Worm (Caenorhabditis elegans) whole organism, young adult: ENCODE results near the gene pigx-1.

ENCODE experiments used
- B0035.1 ChIP-seq: sonication (generic microtip); optimal IDR thresholded peaks from 2 replicates; lab custom pipeline; 2016; ENCODE audit warnings: missing genetic modification characterization, mild to moderate bottlenecking, missing compliant biosample characterization, missing genotype, missing genetic modification reagents
- B0261.1 ChIP-seq: sonication (generic microtip); optimal IDR thresholded peaks from 2 replicates; lab custom pipeline; 2016; ENCODE audit warnings: mild to moderate bottlenecking, missing genetic modification characterization, moderate library complexity, missing compliant biosample characterization
- F10E7.11 ChIP-seq: sonication (generic microtip); optimal IDR thresholded peaks from 2 replicates; lab custom pipeline; 2017; ENCODE audit warnings: mild to moderate bottlenecking, missing genetic modification characterization, moderate library complexity, missing compliant biosample characterization
- F22D6.2 ChIP-seq: sonication (generic microtip); optimal IDR thresholded peaks from 2 replicates; lab custom pipeline; 2016; ENCODE audit warnings: mild to moderate bottlenecking, missing genetic modification characterization, missing compliant biosample characterization
- F33H1.4 ChIP-seq: fragments of 200-800 bp; sonication (Bioruptor generic); IDR thresholded peaks from 2 replicates; pipeline ENCODE4 v1.3.6; 2022; ENCODE audit warnings: missing genetic modification reagents, missing genetic modification characterization, missing compliant biosample characterization
- F37B4.10 ChIP-seq: fragments of 200-800 bp; sonication (Bioruptor generic); IDR thresholded peaks from 2 replicates; pipeline ENCODE4 v1.3.6; 2022; ENCODE audit warnings: missing genetic modification characterization, missing compliant biosample characterization
- F39B2.1 ChIP-seq: fragments of 200-800 bp; sonication (Bioruptor generic); IDR thresholded peaks from 2 replicates; pipeline ENCODE4 v1.3.6; 2022; ENCODE audit warnings: missing genetic modification reagents, missing genetic modification characterization, missing compliant biosample characterization
- T07F8.4 ChIP-seq: sonication (generic microtip); optimal IDR thresholded peaks from 2 replicates; lab custom pipeline; 2016; ENCODE audit warnings: mild to moderate bottlenecking, missing genetic modification characterization, moderate library complexity, missing compliant biosample characterization
- Y53G8AR.9 ChIP-seq: fragments of 200-800 bp; sonication (Bioruptor generic); conservative IDR thresholded peaks from 2 replicates; pipeline ENCODE4 v1.3.6; 2022; ENCODE audit warnings: missing genetic modification reagents, missing genetic modification characterization, missing compliant biosample characterization
- Y56A3A.18 ChIP-seq: fragments of 200-800 bp; sonication (Bioruptor generic); IDR thresholded peaks from 2 replicates; pipeline ENCODE4 v1.3.6; 2022; ENCODE audit warnings: missing genetic modification reagents, missing genetic modification characterization, missing compliant biosample characterization
- ZK185.1 ChIP-seq: sonication (generic microtip); optimal IDR thresholded peaks from 2 replicates; lab custom pipeline; 2016; ENCODE audit warnings: mild to moderate bottlenecking, missing genetic modification characterization, missing compliant biosample characterization; ENCODE audit not compliant: poor library complexity, severe bottlenecking
- ama-1 ChIP-seq, 3 experiments: fragments of 150-350 bp in 1 of 3; sonication (generic microtip) in 2 of 3; optimal IDR thresholded peaks; 2 replicates each; lab custom pipeline; 2014 to 2018; ENCODE audit warnings: missing biosample characterization in 2 of 3, missing genetic modification characterization in 2 of 3, missing genetic modification reagents in 2 of 3
- atf-7 ChIP-seq: sonication (generic microtip); optimal IDR thresholded peaks from 2 replicates; lab custom pipeline; 2017; ENCODE audit warnings: mild to moderate bottlenecking, missing genetic modification characterization, missing compliant biosample characterization
- attf-3 ChIP-seq: fragments of 200-800 bp; sonication (Bioruptor generic); conservative IDR thresholded peaks from 2 replicates; pipeline ENCODE4 v1.3.6; 2022; ENCODE audit warnings: missing genetic modification reagents, missing genetic modification characterization, missing compliant biosample characterization
- attf-6 ChIP-seq: fragments of 200-800 bp; sonication (Bioruptor generic); IDR thresholded peaks from 2 replicates; pipeline ENCODE4 v1.3.6; 2022; ENCODE audit warnings: missing genetic modification reagents, missing genetic modification characterization, missing compliant biosample characterization
- bed-2 ChIP-seq: fragments of 200-800 bp; sonication (Bioruptor generic); IDR thresholded peaks from 2 replicates; pipeline ENCODE4 v1.3.6; 2022; ENCODE audit warnings: missing genetic modification reagents, missing genetic modification characterization, missing compliant biosample characterization
- cebp-1 ChIP-seq, 2 experiments: fragments of 200-800 bp in 1 of 2; sonication (Bioruptor generic) in 1 of 2; sonication (generic microtip) in 1 of 2; IDR thresholded peaks in 1 of 2; optimal IDR thresholded peaks in 1 of 2; 2 replicates each; pipeline versions ENCODE4 v1.3.6 to Lab custom; 2017 to 2022; ENCODE audit warnings: missing compliant biosample characterization in 2 of 2, missing genetic modification characterization in 2 of 2, mild to moderate bottlenecking in 1 of 2, missing genetic modification reagents in 1 of 2, moderate library complexity in 1 of 2
- ceh-27 ChIP-seq: fragments of 200-800 bp; sonication (Bioruptor generic); optimal IDR thresholded peaks from 2 replicates; lab custom pipeline; 2018; ENCODE audit warnings: mild to moderate bottlenecking, missing genetic modification characterization, moderate library complexity, missing compliant biosample characterization
- ceh-40 ChIP-seq: fragments of 200-800 bp; sonication (Bioruptor generic); IDR thresholded peaks from 2 replicates; pipeline ENCODE4 v1.3.6; 2022; ENCODE audit warnings: missing genetic modification characterization, missing compliant biosample characterization
- ceh-58 ChIP-seq: fragments of 200-800 bp; sonication (Bioruptor generic); IDR thresholded peaks from 2 replicates; pipeline ENCODE4 v1.3.6; 2022; ENCODE audit warnings: missing genetic modification characterization, missing compliant biosample characterization
- ceh-79 ChIP-seq: sonication (generic microtip); optimal IDR thresholded peaks from 2 replicates; lab custom pipeline; 2017; ENCODE audit warnings: mild to moderate bottlenecking, missing genetic modification characterization, missing compliant biosample characterization
- dox-1 ChIP-seq: fragments of 200-800 bp; sonication (Bioruptor generic); IDR thresholded peaks from 2 replicates; pipeline ENCODE4 v1.3.6; 2022; ENCODE audit warnings: missing genetic modification reagents, missing genetic modification characterization, missing compliant biosample characterization
- dpl-1 ChIP-seq: fragments of 150-350 bp; optimal IDR thresholded peaks from 2 replicates; lab custom pipeline; 2014; ENCODE audit warnings: missing biosample characterization, missing genetic modification reagents, missing genetic modification characterization
- efl-1 ChIP-seq: fragments of 150-350 bp; optimal IDR thresholded peaks from 2 replicates; lab custom pipeline; 2014; ENCODE audit warnings: missing biosample characterization, missing genetic modification reagents, missing genetic modification characterization
- egl-18 ChIP-seq: fragments of 200-800 bp; sonication (Bioruptor generic); IDR thresholded peaks from 2 replicates; pipeline ENCODE4 v1.3.6; 2022; ENCODE audit warnings: missing genetic modification reagents, missing genetic modification characterization, missing compliant biosample characterization
- egl-44 ChIP-seq: fragments of 200-800 bp; sonication (Bioruptor generic); IDR thresholded peaks from 2 replicates; pipeline ENCODE4 v1.3.6; 2022; ENCODE audit warnings: missing genetic modification reagents, missing genetic modification characterization, missing compliant biosample characterization
- ekl-4 ChIP-seq: fragments of 200-800 bp; sonication (Bioruptor generic); IDR thresholded peaks from 2 replicates; pipeline ENCODE4 v1.3.6; 2022; ENCODE audit warnings: missing genetic modification reagents, missing genetic modification characterization, missing compliant biosample characterization
- hrde-1 ChIP-seq: sonication (generic microtip); optimal IDR thresholded peaks from 2 replicates; lab custom pipeline; 2016; ENCODE audit warnings: missing genetic modification characterization, mild to moderate bottlenecking, missing compliant biosample characterization, moderate library complexity, missing genotype, missing genetic modification reagents, borderline replicate concordance
- hsf-1 ChIP-seq: fragments of 200-800 bp; sonication (Bioruptor generic); IDR thresholded peaks from 2 replicates; pipeline ENCODE4 v1.3.6; 2022; ENCODE audit warnings: missing genetic modification reagents, missing genetic modification characterization, missing compliant biosample characterization
- let-526 ChIP-seq: fragments of 200-800 bp; sonication (Bioruptor generic); IDR thresholded peaks from 2 replicates; pipeline ENCODE4 v1.3.6; 2022; ENCODE audit warnings: missing genetic modification reagents, missing genetic modification characterization, missing compliant biosample characterization
- lin-26 ChIP-seq: fragments of 200-800 bp; sonication (Bioruptor generic); IDR thresholded peaks from 2 replicates; pipeline ENCODE4 v1.3.6; 2022; ENCODE audit warnings: missing genetic modification reagents, missing genetic modification characterization, missing compliant biosample characterization
- lin-40 ChIP-seq: sonication (generic microtip); optimal IDR thresholded peaks from 2 replicates; lab custom pipeline; 2016; ENCODE audit warnings: missing genetic modification characterization, mild to moderate bottlenecking, missing compliant biosample characterization, missing genotype, missing genetic modification reagents
- lsl-1 ChIP-seq: fragments of 200-800 bp; sonication (Bioruptor generic); optimal IDR thresholded peaks from 2 replicates; lab custom pipeline; 2018; ENCODE audit warnings: mild to moderate bottlenecking, missing genetic modification characterization, moderate library complexity, missing compliant biosample characterization
- lsy-27 ChIP-seq: sonication (generic microtip); optimal IDR thresholded peaks from 2 replicates; lab custom pipeline; 2017; ENCODE audit warnings: missing genetic modification characterization, mild to moderate bottlenecking, missing compliant biosample characterization, antibody characterized with exemption, missing genotype, borderline replicate concordance; ENCODE audit not compliant: insufficient read depth
- madf-10 ChIP-seq: sonication (generic microtip); optimal IDR thresholded peaks from 2 replicates; lab custom pipeline; 2016; ENCODE audit warnings: mild to moderate bottlenecking, missing genetic modification characterization, missing compliant biosample characterization
- mes-4 ChIP-seq: sonication (generic microtip); optimal IDR thresholded peaks from 2 replicates; lab custom pipeline; 2016; ENCODE audit warnings: missing genotype, missing genetic modification characterization, missing compliant biosample characterization
- mxl-1 ChIP-seq: sonication (generic microtip); optimal IDR thresholded peaks from 2 replicates; lab custom pipeline; 2016; ENCODE audit warnings: missing genetic modification characterization, missing compliant biosample characterization
- nfya-2 ChIP-seq: fragments of 200-800 bp; sonication (Bioruptor generic); IDR thresholded peaks from 2 replicates; pipeline ENCODE4 v1.3.6; 2022; ENCODE audit warnings: missing genetic modification reagents, missing genetic modification characterization, missing compliant biosample characterization
- nhr-80 ChIP-seq: sonication (generic microtip); optimal IDR thresholded peaks from 2 replicates; lab custom pipeline; 2016; ENCODE audit warnings: missing genetic modification characterization, missing compliant biosample characterization
- pha-4 ChIP-seq: fragments of 150-350 bp; sonication (generic microtip); optimal IDR thresholded peaks from 2 replicates; lab custom pipeline; 2014; ENCODE audit warnings: missing biosample characterization, missing genetic modification reagents, missing genetic modification characterization
- rcor-1 ChIP-seq: fragments of 200-800 bp; sonication (Bioruptor generic); IDR thresholded peaks from 2 replicates; pipeline ENCODE4 v1.3.6; 2022; ENCODE audit warnings: missing genetic modification reagents, missing genetic modification characterization, missing compliant biosample characterization
- sdz-38 ChIP-seq: sonication (generic microtip); optimal IDR thresholded peaks from 2 replicates; lab custom pipeline; 2016; ENCODE audit warnings: missing genotype, missing genetic modification characterization, missing compliant biosample characterization
- snpc-1.3 ChIP-seq: sonication (generic microtip); optimal IDR thresholded peaks from 2 replicates; lab custom pipeline; 2017; ENCODE audit warnings: missing genetic modification characterization, mild to moderate bottlenecking, missing compliant biosample characterization, antibody characterized with exemption, moderate library complexity, missing genotype, missing genetic modification reagents; ENCODE audit not compliant: insufficient read depth
- snpc-4 ChIP-seq, 5 experiments: fragments of 150-350 bp in 1 of 5; sonication (generic microtip) in 4 of 5; optimal IDR thresholded peaks; 2 replicates each; lab custom pipeline; 2014 to 2018; ENCODE audit warnings: missing genetic modification characterization in 5 of 5, missing biosample characterization in 3 of 5, antibody characterized with exemption in 2 of 5, mild to moderate bottlenecking in 2 of 5, missing compliant biosample characterization in 2 of 5, missing genotype in 2 of 5, moderate library complexity in 2 of 5, missing genetic modification reagents in 1 of 5
- zim-3 ChIP-seq: sonication (generic microtip); optimal IDR thresholded peaks from 2 replicates; lab custom pipeline; 2017; ENCODE audit warnings: mild to moderate bottlenecking, missing genetic modification characterization, moderate library complexity, missing compliant biosample characterization
- ztf-18 ChIP-seq: sonication (generic microtip); optimal IDR thresholded peaks from 2 replicates; lab custom pipeline; 2016; ENCODE audit warnings: missing genotype, mild to moderate bottlenecking, missing genetic modification characterization, missing compliant biosample characterization
- ztf-25 ChIP-seq: fragments of 200-800 bp; sonication (Bioruptor generic); IDR thresholded peaks from 2 replicates; pipeline ENCODE4 v1.3.6; 2022; ENCODE audit warnings: missing genetic modification reagents, missing genetic modification characterization, missing compliant biosample characterization

Gene pigx-1

DNA sequence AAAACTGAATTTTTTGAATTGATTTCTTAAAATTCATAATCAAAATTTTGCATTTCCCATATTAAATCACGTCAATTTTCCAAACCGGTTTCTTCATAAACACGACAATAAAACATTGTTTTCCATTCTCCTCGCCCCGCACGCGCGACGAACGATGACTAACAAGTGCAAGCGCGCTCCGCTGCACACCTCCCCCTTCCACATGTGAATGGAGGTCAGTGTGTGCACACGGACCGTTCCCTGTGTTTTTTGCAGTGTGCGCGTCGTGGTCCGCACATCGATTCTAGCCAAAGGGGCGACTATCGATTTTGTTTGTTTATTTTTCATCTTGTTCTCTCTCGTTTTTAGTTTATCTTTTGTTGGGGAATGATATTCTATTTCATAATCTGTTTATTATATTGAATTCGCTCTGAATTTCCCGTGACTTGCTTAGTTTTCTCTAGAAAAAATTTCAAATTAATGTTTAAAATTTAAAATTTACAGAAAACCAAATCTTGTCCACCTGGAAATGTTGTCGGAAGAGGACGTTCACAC lies 31.8 kb upstream of the pigx-1 start, which contains the start of gene snx-1 (continued):
- peak; percentile 43; the same call in 1 of the 2 replicates for TF ChIP-seq cebp-1 (GFP tag; IDR thresholded peaks at IDR 0.05; lab: Robert Waterston, UW)
- TF ChIP-seq cebp-1 (tag; optimal IDR thresholded peaks at IDR 0.05; lab: Kevin White, UChicago) = peak; percentile 65
- TF ChIP-seq atf-7 = no peak
- TF ChIP-seq lsl-1 = no peak
- no peak for TF ChIP-seq egl-44
- no peak for TF ChIP-seq F37B4.10 (GFP tag; lab: Robert Waterston, UW)
- TF ChIP-seq B0035.1 (tag; lab: Kevin White, UChicago) = no peak
- TF ChIP-seq ceh-27 (GFP tag; lab: Kevin White, UChicago) = peak; percentile 40
- TF ChIP-seq nhr-80 (tag; lab: Kevin White, UChicago) = peak; percentile 85
- TF ChIP-seq madf-10 (tag; lab: Kevin White, UChicago) = no peak
- TF ChIP-seq hrde-1 (tag; lab: Kevin White, UChicago) = no peak
- no peak for TF ChIP-seq ZK185.1
- TF ChIP-seq sdz-38 = no peak
- no peak for TF ChIP-seq Y56A3A.18
- TF ChIP-seq Y53G8AR.9 (GFP tag; lab: Robert Waterston, UW) = no peak
- no peak for TF ChIP-seq zim-3 (tag; lab: Kevin White, UChicago)
- TF ChIP-seq lin-26 (GFP tag; lab: Robert Waterston, UW) = no peak
- TF ChIP-seq T07F8.4 (tag; lab: Kevin White, UChicago) = no peak
- TF ChIP-seq attf-6 (GFP tag; lab: Robert Waterston, UW) = no peak
- TF ChIP-seq lin-40 (tag; lab: Kevin White, UChicago) = peak; percentile 33
- no peak for TF ChIP-seq let-526 (GFP tag; lab: Robert Waterston, UW)
- no peak for TF ChIP-seq F33H1.4
- no peak for TF ChIP-seq dpl-1 (GFP tag; lab: Kevin White, UChicago)
- TF ChIP-seq bed-2 (GFP tag; lab: Robert Waterston, UW) = no peak
- TF ChIP-seq nfya-2 (GFP tag; lab: Robert Waterston, UW) = no peak
- no peak for TF ChIP-seq snpc-4 (GFP tag; optimal IDR thresholded peaks at IDR 0.05; lab: Kevin White, UChicago)
- TF ChIP-seq snpc-4 (tag; optimal IDR thresholded peaks at IDR 0.05; lab: Kevin White, UChicago) = peak in 2 of 4 experiments; percentile 17 to 36
- no peak for TF ChIP-seq F10E7.11 (tag; lab: Kevin White, UChicago)
- no peak for TF ChIP-seq ekl-4 (GFP tag; lab: Robert Waterston, UW)
- TF ChIP-seq ceh-58 = no peak
- no peak for TF ChIP-seq attf-3 (GFP tag; lab: Robert Waterston, UW)
- peak; percentile 76; the same call in 1 of the 2 replicates for TF ChIP-seq dox-1 (GFP tag; lab: Robert Waterston, UW)
- TF ChIP-seq ama-1 (optimal IDR thresholded peaks at IDR 0.05; lab: Kevin White, UChicago) = no peak
- TF ChIP-seq ama-1 (GFP tag; optimal IDR thresholded peaks at IDR 0.05; lab: Kevin White, UChicago) = no peak
- TF ChIP-seq rcor-1 (GFP tag; lab: Robert Waterston, UW) = no peak
- TF ChIP-seq mxl-1 (tag; lab: Kevin White, UChicago) = no peak
- no peak for TF ChIP-seq mes-4 (tag; lab: Kevin White, UChicago)
- TF ChIP-seq snpc-1.3 (tag; lab: Kevin White, UChicago) = no peak
- TF ChIP-seq hsf-1 (GFP tag; lab: Robert Waterston, UW) = no peak
- TF ChIP-seq ceh-40 (GFP tag; lab: Robert Waterston, UW) = no peak
- no peak for TF ChIP-seq B0261.1 (tag; lab: Kevin White, UChicago)
- TF ChIP-seq lsy-27 (tag; lab: Kevin White, UChicago) = no peak
- no peak for TF ChIP-seq efl-1
- no peak for TF ChIP-seq ztf-25 (GFP tag; lab: Robert Waterston, UW)
- TF ChIP-seq pha-4 (tag; lab: Kevin White, UChicago) = peak; percentile 5
- no peak for TF ChIP-seq ceh-79 (tag; lab: Kevin White, UChicago)
- TF ChIP-seq ztf-18 (tag; lab: Kevin White, UChicago) = no peak
- no peak for TF ChIP-seq F39B2.1 (GFP tag; lab: Robert Waterston, UW)
- TF ChIP-seq egl-18 (GFP tag; lab: Robert Waterston, UW) = no peak
- no peak for TF ChIP-seq F22D6.2
